Worm (Caenorhabditis elegans) whole organism, late embryonic: ENCODE measurements around the gene Y53C12A.11.
"Not testable (repeated sequence)": the region's sequence is repeated elsewhere in the genome, so short reads cannot be mapped to it uniquely, and the experiment has no call there.

Experiments
- C08G9.2 ChIP-seq: sonication (generic microtip); optimal IDR thresholded peaks from 2 replicates; lab custom pipeline; 2016; ENCODE audit warnings: mild to moderate bottlenecking, missing genetic modification characterization, moderate library complexity, missing compliant biosample characterization
- C38D4.7 ChIP-seq: fragments of 200-800 bp; sonication (Bioruptor generic); optimal IDR thresholded peaks from 2 replicates; lab custom pipeline; 2018; ENCODE audit warnings: mild to moderate bottlenecking, missing genetic modification characterization, moderate library complexity, missing compliant biosample characterization
- T23F11.4 ChIP-seq: fragments of 200-800 bp; sonication (Bioruptor generic); optimal IDR thresholded peaks from 2 replicates; lab custom pipeline; 2018; ENCODE audit warnings: mild to moderate bottlenecking, missing genetic modification characterization, missing compliant biosample characterization
- Y22D7AL.16 ChIP-seq: sonication (generic microtip); optimal IDR thresholded peaks from 2 replicates; lab custom pipeline; 2016; ENCODE audit warnings: missing genetic modification characterization, missing compliant biosample characterization
- ama-1 ChIP-seq: fragments of 150-350 bp; optimal IDR thresholded peaks from 2 replicates; lab custom pipeline; 2014
- ceh-14 ChIP-seq: sonication (generic microtip); optimal IDR thresholded peaks from 2 replicates; lab custom pipeline; 2016; ENCODE audit warnings: missing genotype, missing genetic modification characterization, missing compliant biosample characterization
- ceh-18 ChIP-seq: sonication (generic microtip); optimal IDR thresholded peaks from 2 replicates; lab custom pipeline; 2016; ENCODE audit warnings: missing genetic modification characterization, missing compliant biosample characterization
- ceh-19 ChIP-seq: fragments of 200-800 bp; sonication (Bioruptor generic); optimal IDR thresholded peaks from 2 replicates; lab custom pipeline; 2018; ENCODE audit warnings: mild to moderate bottlenecking, missing genetic modification characterization, missing compliant biosample characterization
- ceh-2 ChIP-seq: sonication (generic microtip); optimal IDR thresholded peaks from 2 replicates; lab custom pipeline; 2016; ENCODE audit warnings: missing genotype, missing genetic modification characterization, missing compliant biosample characterization
- ceh-24 ChIP-seq: sonication (generic microtip); optimal IDR thresholded peaks from 2 replicates; lab custom pipeline; 2016; ENCODE audit warnings: mild to moderate bottlenecking, missing genetic modification characterization, missing compliant biosample characterization
- ceh-30 ChIP-seq: fragments of 150-350 bp; optimal IDR thresholded peaks from 2 replicates; lab custom pipeline; 2014; ENCODE audit warnings: missing biosample characterization, missing genetic modification characterization
- ceh-45 ChIP-seq: fragments of 200-800 bp; sonication (Bioruptor generic); IDR thresholded peaks from 2 replicates; pipeline ENCODE4 v1.3.6; 2022; ENCODE audit warnings: missing genetic modification reagents, missing genetic modification characterization, missing compliant biosample characterization
- ceh-9 ChIP-seq: sonication (generic microtip); optimal IDR thresholded peaks from 2 replicates; lab custom pipeline; 2016; ENCODE audit warnings: mild to moderate bottlenecking, missing genetic modification characterization, inconsistent platforms, missing compliant biosample characterization
- che-1 ChIP-seq: sonication (generic microtip); optimal IDR thresholded peaks from 2 replicates; lab custom pipeline; 2016; ENCODE audit warnings: mild to moderate bottlenecking, missing genetic modification characterization, missing compliant biosample characterization
- dve-1 ChIP-seq: sonication (generic microtip); optimal IDR thresholded peaks from 2 replicates; lab custom pipeline; 2017; ENCODE audit warnings: antibody characterized with exemption, mild to moderate bottlenecking, missing genetic modification characterization, missing compliant biosample characterization
- eyg-1 ChIP-seq: sonication (generic microtip); optimal IDR thresholded peaks from 2 replicates; lab custom pipeline; 2016; ENCODE audit warnings: missing genotype, missing genetic modification characterization, missing compliant biosample characterization
- fax-1 ChIP-seq: sonication (generic microtip); optimal IDR thresholded peaks from 2 replicates; lab custom pipeline; 2016; ENCODE audit warnings: missing genotype, missing genetic modification characterization, missing compliant biosample characterization
- fkh-6 ChIP-seq: sonication (generic microtip); optimal IDR thresholded peaks from 2 replicates; lab custom pipeline; 2016; ENCODE audit warnings: missing genetic modification characterization, missing compliant biosample characterization
- hlh-15 ChIP-seq: sonication (generic microtip); optimal IDR thresholded peaks from 2 replicates; lab custom pipeline; 2016; ENCODE audit warnings: missing genetic modification characterization, missing compliant biosample characterization
- hlh-30 ChIP-seq: sonication (generic microtip); optimal IDR thresholded peaks from 2 replicates; lab custom pipeline; 2017; ENCODE audit warnings: antibody characterized with exemption, missing genetic modification characterization, missing compliant biosample characterization; ENCODE audit not compliant: insufficient read depth
- hlh-6 ChIP-seq: sonication (generic microtip); optimal IDR thresholded peaks from 2 replicates; lab custom pipeline; 2016; ENCODE audit warnings: missing genotype, missing genetic modification characterization, missing compliant biosample characterization
- hlh-8 ChIP-seq: sonication (generic microtip); optimal IDR thresholded peaks from 2 replicates; lab custom pipeline; 2016; ENCODE audit warnings: missing genotype, missing genetic modification characterization, missing compliant biosample characterization
- lim-6 ChIP-seq: sonication (generic microtip); optimal IDR thresholded peaks from 2 replicates; lab custom pipeline; 2016; ENCODE audit warnings: missing genetic modification characterization, missing compliant biosample characterization
- lin-11 ChIP-seq: fragments of 200-800 bp; sonication (Bioruptor generic); optimal IDR thresholded peaks from 2 replicates; lab custom pipeline; 2018; ENCODE audit warnings: mild to moderate bottlenecking, missing genetic modification characterization, missing compliant biosample characterization
- madf-2 ChIP-seq: sonication (generic microtip); optimal IDR thresholded peaks from 2 replicates; lab custom pipeline; 2017; ENCODE audit warnings: missing genetic modification characterization, missing compliant biosample characterization
- nhr-11 ChIP-seq: fragments of 150-350 bp; optimal IDR thresholded peaks from 2 replicates; lab custom pipeline; 2014; ENCODE audit warnings: missing biosample characterization, missing genetic modification characterization
- nhr-232 ChIP-seq: sonication (generic microtip); optimal IDR thresholded peaks from 2 replicates; lab custom pipeline; 2016; ENCODE audit warnings: missing genetic modification characterization, missing compliant biosample characterization
- npax-4 ChIP-seq: sonication (generic microtip); optimal IDR thresholded peaks from 2 replicates; lab custom pipeline; 2016; ENCODE audit warnings: missing genetic modification characterization, missing compliant biosample characterization
- odd-2 ChIP-seq: sonication (generic microtip); optimal IDR thresholded peaks from 2 replicates; lab custom pipeline; 2017; ENCODE audit warnings: antibody characterized with exemption, mild to moderate bottlenecking, missing genetic modification characterization, missing compliant biosample characterization
- pag-3 ChIP-seq: sonication (generic microtip); optimal IDR thresholded peaks from 2 replicates; lab custom pipeline; 2016; ENCODE audit warnings: missing compliant biosample characterization, missing genetic modification characterization, borderline replicate concordance
- pha-4 ChIP-seq: fragments of 150-350 bp; optimal IDR thresholded peaks from 2 replicates; lab custom pipeline; 2018; ENCODE audit warnings: missing biosample characterization, missing genetic modification reagents, missing genetic modification characterization
- rnt-1 ChIP-seq: sonication (generic microtip); optimal IDR thresholded peaks from 2 replicates; lab custom pipeline; 2016; ENCODE audit warnings: missing genetic modification characterization, missing compliant biosample characterization
- tbx-2 ChIP-seq: sonication (generic microtip); optimal IDR thresholded peaks from 2 replicates; lab custom pipeline; 2016; ENCODE audit warnings: missing genetic modification characterization, missing compliant biosample characterization
- ttx-3 ChIP-seq: sonication (generic microtip); optimal IDR thresholded peaks from 2 replicates; lab custom pipeline; 2016; ENCODE audit warnings: missing genetic modification reagents, missing genetic modification characterization, missing compliant biosample characterization
- unc-3 ChIP-seq, 2 experiments: fragments of 200-800 bp in 1 of 2; sonication (Bioruptor generic) in 1 of 2; sonication (generic microtip) in 1 of 2; conservative IDR thresholded peaks in 1 of 2; optimal IDR thresholded peaks in 1 of 2; 2 replicates each; pipeline versions ENCODE4 v1.3.6 to Lab custom; 2016 to 2022; ENCODE audit warnings: missing compliant biosample characterization in 2 of 2, missing genetic modification characterization in 2 of 2, missing genetic modification reagents in 1 of 2
- unc-55 ChIP-seq: sonication (generic microtip); optimal IDR thresholded peaks from 2 replicates; lab custom pipeline; 2017; ENCODE audit warnings: missing biosample characterization, missing genetic modification reagents, missing genetic modification characterization

Y53C12A.11 gene

ce11 chrII:9718631-9719252 lies at the start of gene Y53C12A.11:
Gene Y53C12A.11, minus strand, starts transcription at chrII:9718698.
- TF ChIP-seq pha-4 (tag; lab: Kevin White, UChicago); che-1; hlh-15: not testable (repeated sequence)

- TF ChIP-seq ttx-3 (tag; lab: Kevin White, UChicago) (no peak), che-1 (no peak), unc-55 (GFP tag; lab: Kevin White, UChicago) (peak; percentile 62)
Measured at ce11 chrII:9764696-9765095, 46.2 kb upstream of the Y53C12A.11 start.

ce11 chrII:9759382-9759781 lies 40.9 kb upstream of the Y53C12A.11 start:
- TF ChIP-seq nhr-232 (no peak), unc-3 (GFP tag; conservative IDR thresholded peaks at IDR 0.05; lab: Robert Waterston, UW) (no peak), unc-3 (tag; optimal IDR thresholded peaks at IDR 0.05; lab: Kevin White, UChicago) (no peak), ceh-2 (no peak), tbx-2 (tag; lab: Kevin White, UChicago) (no peak), ceh-24 (no peak), ceh-19 (no peak), ceh-45 (GFP tag; lab: Robert Waterston, UW) (no peak), fkh-6 (tag; lab: Kevin White, UChicago) (no peak), nhr-11 (no peak), hlh-8 (tag; lab: Kevin White, UChicago) (no peak), ceh-9 (tag; lab: Kevin White, UChicago) (no peak), ama-1 (lab: Kevin White, UChicago) (no peak), dve-1 (tag; lab: Kevin White, UChicago) (no peak), hlh-30 (tag; lab: Kevin White, UChicago) (no peak), eyg-1 (no peak), lim-6 (tag; lab: Kevin White, UChicago) (no peak)

ce11 chrII:9757651-9758282 lies 39.3 kb upstream of the Y53C12A.11 start, which contains the start of gene shk-1:
Gene shk-1, plus strand, starts transcription at chrII:9758232.
- no peak for TF ChIP-seq madf-2 (tag; lab: Kevin White, UChicago)
- TF ChIP-seq lim-6 (tag; lab: Kevin White, UChicago), result no peak
- peak; percentile 87 for TF ChIP-seq nhr-11
- no peak for TF ChIP-seq hlh-6 (tag; lab: Kevin White, UChicago)
- TF ChIP-seq odd-2, result no peak
- peak; percentile 77 for TF ChIP-seq ceh-18 (tag; lab: Kevin White, UChicago)
- TF ChIP-seq rnt-1 (tag; lab: Kevin White, UChicago), result peak; percentile 23
- TF ChIP-seq, all 69 proteins: peak for 3

- TF ChIP-seq C38D4.7 (no peak), Y22D7AL.16 (no peak), pag-3 (tag; lab: Kevin White, UChicago) (no peak), odd-2 (no peak), ceh-9 (tag; lab: Kevin White, UChicago) (no peak), T23F11.4 (GFP tag; lab: Kevin White, UChicago) (no peak), unc-3 (GFP tag; conservative IDR thresholded peaks at IDR 0.05; lab: Robert Waterston, UW) (no peak), unc-3 (tag; optimal IDR thresholded peaks at IDR 0.05; lab: Kevin White, UChicago) (no peak), ceh-30 (tag; lab: Kevin White, UChicago) (no peak), npax-4 (tag; lab: Kevin White, UChicago) (no peak), lim-6 (tag; lab: Kevin White, UChicago) (no peak), lin-11 (tag; lab: Kevin White, UChicago) (no peak), ceh-2 (no peak), pha-4 (tag; lab: Kevin White, UChicago) (no peak), fax-1 (no peak), ceh-24 (no peak), C08G9.2 (no peak), unc-55 (GFP tag; lab: Kevin White, UChicago) (no peak), ceh-14 (tag; lab: Kevin White, UChicago) (no peak)
- TF ChIP-seq, all 69 proteins: peak for 0
Measured at ce11 chrII:9755425-9755824, 36.9 kb upstream of the Y53C12A.11 start.
